Worm (Caenorhabditis elegans): ENCODE results near the gene nhx-1.

DNA sequence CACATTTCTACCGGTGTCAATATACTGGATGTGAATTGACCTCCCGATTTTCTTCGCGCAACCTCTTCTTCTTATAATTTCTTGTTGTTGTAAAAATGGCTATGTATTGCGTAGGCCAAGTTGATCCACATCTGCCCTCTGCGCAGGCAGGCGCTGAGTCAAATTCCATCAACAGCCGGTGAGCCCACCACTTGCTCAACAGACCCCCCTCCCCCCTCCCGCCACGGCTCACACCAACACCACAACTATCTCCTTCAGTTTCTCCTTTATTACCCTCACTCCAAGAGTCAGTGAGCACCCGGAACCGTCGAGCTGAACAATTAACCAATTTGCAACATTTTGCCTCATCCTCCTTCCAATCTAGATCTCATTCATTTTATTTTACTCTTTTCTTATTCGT, 27.4 kb downstream of the nhx-1 start:
- TF ChIP-seq him-1 (tag; optimal IDR thresholded peaks at IDR 0.05) (no peak), dao-5 (tag; optimal IDR thresholded peaks at IDR 0.05) (no peak), W03F9.2 (tag; optimal IDR thresholded peaks at IDR 0.05) (no peak)
